Worm (Caenorhabditis elegans): Measurements from ENCODE around the gene best-12.

Gene best-12

ce11 chrV:16090685-16091084, 41.4 kb downstream of the best-12 start, which contains the start of gene F22B8.3:
Gene F22B8.3, plus strand, starts transcription at chrV:16090985.
- TF ChIP-seq hif-1 (tag; optimal IDR thresholded peaks at IDR 0.05) (no peak), unc-62 (GFP tag; optimal IDR thresholded peaks at IDR 0.05 in 1 of 2) (peak in 1 of 2 experiments; percentile 48), unc-62 (tag; optimal IDR thresholded peaks at IDR 0.05) (no peak)

- TF ChIP-seq nhr-77 (tag; optimal IDR thresholded peaks at IDR 0.05) (no peak), zag-1 (tag; optimal IDR thresholded peaks at IDR 0.05) (no peak), fos-1 (tag; optimal IDR thresholded peaks at IDR 0.05) (no peak), ceh-44 (GFP tag; IDR thresholded peaks at IDR 0.05) (no peak), mxl-3 (GFP tag; optimal IDR thresholded peaks at IDR 0.05) (no peak), aly-2 (tag; optimal IDR thresholded peaks at IDR 0.05) (no peak), lim-7 (GFP tag; IDR thresholded peaks at IDR 0.05) (no peak), lin-1 (GFP tag; IDR thresholded peaks at IDR 0.05) (no peak), cey-2 (tag; optimal IDR thresholded peaks at IDR 0.05; ENCODE audit: borderline replicate concordance, insufficient read depth) (no peak), daf-8 (GFP tag; IDR thresholded peaks at IDR 0.05) (no peak), lin-13 (GFP tag; optimal IDR thresholded peaks at IDR 0.05) (no peak), php-3 (GFP tag; IDR thresholded peaks at IDR 0.05) (no peak), Y48G9A.11 (GFP tag; IDR thresholded peaks at IDR 0.05) (no peak), nhr-42 (GFP tag; IDR thresholded peaks at IDR 0.05) (no peak), pha-4 (GFP tag; IDR thresholded peaks at IDR 0.05) (no peak), pha-4 (tag; optimal IDR thresholded peaks at IDR 0.05) (no peak), tra-1 (GFP tag; IDR thresholded peaks at IDR 0.05) (no peak), dpl-1 (GFP tag; optimal IDR thresholded peaks at IDR 0.05) (no peak), ZK546.5 (tag; optimal IDR thresholded peaks at IDR 0.05) (no peak)
These were observed 45.0 kb downstream of the best-12 start, which contains the start of gene F22B8.7 for ce11 chrV:16094284-16094683. Gene F22B8.7, plus strand, starts transcription at chrV:16094584.

- TF ChIP-seq T20F7.1 (GFP tag; optimal IDR thresholded peaks at IDR 0.05) = no peak
- TF ChIP-seq aha-1 (tag) = no peak
- TF ChIP-seq zip-11 (GFP tag; IDR thresholded peaks at IDR 0.05) = no peak
- TF ChIP-seq nhr-111 (GFP tag; optimal IDR thresholded peaks at IDR 0.05) = no peak
- no peak for TF ChIP-seq nhr-102 (tag; optimal IDR thresholded peaks at IDR 0.05)
- peak in 1 of 2 experiments; percentile 94 for TF ChIP-seq unc-62 (GFP tag; optimal IDR thresholded peaks at IDR 0.05 in 1 of 2)
- no peak for TF ChIP-seq unc-62 (tag; optimal IDR thresholded peaks at IDR 0.05)
- no peak for TF ChIP-seq mes-2 (tag; optimal IDR thresholded peaks at IDR 0.05; ENCODE audit: poor library complexity, severe bottlenecking)
- peak; percentile 11 for TF ChIP-seq dve-1 (tag; optimal IDR thresholded peaks at IDR 0.05; ENCODE audit: insufficient read depth)
- TF ChIP-seq lin-1 (GFP tag; IDR thresholded peaks at IDR 0.05) = no peak
- TF ChIP-seq unc-130 (GFP tag; optimal IDR thresholded peaks at IDR 0.05) = no peak
- no peak for TF ChIP-seq dmd-6 (GFP tag; IDR thresholded peaks at IDR 0.05)
- no peak for TF ChIP-seq Y5F2A.4 (GFP tag; optimal IDR thresholded peaks at IDR 0.05)
- TF ChIP-seq spr-1 (tag; optimal IDR thresholded peaks at IDR 0.05) = no peak
- TF ChIP-seq cey-2 (tag; optimal IDR thresholded peaks at IDR 0.05; ENCODE audit: borderline replicate concordance, insufficient read depth) = no peak
- TF ChIP-seq mdl-1 (tag; optimal IDR thresholded peaks at IDR 0.05) = no peak
- no peak for TF ChIP-seq madf-9 (GFP tag; conservative IDR thresholded peaks at IDR 0.05)
- no peak for TF ChIP-seq daf-12 (tag; optimal IDR thresholded peaks at IDR 0.05)
- TF ChIP-seq lin-15B (tag; optimal IDR thresholded peaks at IDR 0.05) = no peak
- TF ChIP-seq daf-16 (GFP tag; optimal IDR thresholded peaks at IDR 0.05) = no peak
- TF ChIP-seq daf-16 (tag; optimal IDR thresholded peaks at IDR 0.05) = peak; percentile 66
- no peak for TF ChIP-seq rbr-2 (tag; optimal IDR thresholded peaks at IDR 0.05)
- no peak for TF ChIP-seq ceh-82 (tag; optimal IDR thresholded peaks at IDR 0.05)
- TF ChIP-seq jun-1 (tag; optimal IDR thresholded peaks at IDR 0.05) = no peak
- TF ChIP-seq nhr-28 (tag; optimal IDR thresholded peaks at IDR 0.05) = peak; percentile 97
These were observed 45.6 kb downstream of the best-12 start for ce11 chrV:16094862-16095261.

Measured in whole organism, L4 larva.